Worm (Caenorhabditis elegans) whole organism, young adult: ENCODE data around the gene clec-123.

Experiments
- F10E7.11 ChIP-seq: sonication (generic microtip); optimal IDR thresholded peaks from 2 replicates; lab custom pipeline; 2017; ENCODE audit warnings: mild to moderate bottlenecking, missing genetic modification characterization, moderate library complexity, missing compliant biosample characterization
- F22D6.2 ChIP-seq: sonication (generic microtip); optimal IDR thresholded peaks from 2 replicates; lab custom pipeline; 2016; ENCODE audit warnings: mild to moderate bottlenecking, missing genetic modification characterization, missing compliant biosample characterization
- F23B12.7 ChIP-seq: sonication (generic microtip); optimal IDR thresholded peaks from 2 replicates; lab custom pipeline; 2017; ENCODE audit warnings: missing genetic modification characterization, mild to moderate bottlenecking, missing compliant biosample characterization, antibody characterized with exemption, moderate library complexity; ENCODE audit not compliant: insufficient read depth
- F37B4.10 ChIP-seq: fragments of 200-800 bp; sonication (Bioruptor generic); IDR thresholded peaks from 2 replicates; pipeline ENCODE4 v1.3.6; 2022; ENCODE audit warnings: missing genetic modification characterization, missing compliant biosample characterization
- F55B11.4 ChIP-seq: sonication (generic microtip); optimal IDR thresholded peaks from 2 replicates; lab custom pipeline; 2016; ENCODE audit warnings: missing compliant biosample characterization, missing genetic modification characterization, borderline replicate concordance; ENCODE audit not compliant: insufficient read depth
- T07F8.4 ChIP-seq: sonication (generic microtip); optimal IDR thresholded peaks from 2 replicates; lab custom pipeline; 2016; ENCODE audit warnings: mild to moderate bottlenecking, missing genetic modification characterization, moderate library complexity, missing compliant biosample characterization
- Y53F4B.3 ChIP-seq: fragments of 200-800 bp; sonication (Bioruptor generic); IDR thresholded peaks from 2 replicates; pipeline ENCODE4 v1.3.6; 2022; ENCODE audit warnings: missing genetic modification reagents, missing genetic modification characterization, missing compliant biosample characterization
- Y53G8AR.9 ChIP-seq: fragments of 200-800 bp; sonication (Bioruptor generic); conservative IDR thresholded peaks from 2 replicates; pipeline ENCODE4 v1.3.6; 2022; ENCODE audit warnings: missing genetic modification reagents, missing genetic modification characterization, missing compliant biosample characterization
- Y79H2A.3 ChIP-seq: fragments of 200-800 bp; sonication (Bioruptor generic); conservative IDR thresholded peaks from 2 replicates; pipeline ENCODE4 v1.3.6; 2022; ENCODE audit warnings: missing genetic modification reagents, missing genetic modification characterization, missing compliant biosample characterization
- Y95B8A.8 ChIP-seq: fragments of 200-800 bp; sonication (Bioruptor generic); IDR thresholded peaks from 2 replicates; pipeline ENCODE4 v1.3.6; 2022; ENCODE audit warnings: missing genetic modification reagents, missing genetic modification characterization, missing compliant biosample characterization
- akir-1 ChIP-seq: fragments of 200-800 bp; sonication (Bioruptor generic); optimal IDR thresholded peaks from 2 replicates; lab custom pipeline; 2018; ENCODE audit warnings: mild to moderate bottlenecking, missing genetic modification characterization, moderate library complexity, missing compliant biosample characterization
- ama-1 ChIP-seq, 3 experiments: fragments of 150-350 bp in 1 of 3; sonication (generic microtip) in 2 of 3; optimal IDR thresholded peaks; 2 replicates each; lab custom pipeline; 2014 to 2018; ENCODE audit warnings: missing biosample characterization in 2 of 3, missing genetic modification characterization in 2 of 3, missing genetic modification reagents in 2 of 3
- aptf-2 ChIP-seq: fragments of 200-800 bp; sonication (Bioruptor generic); conservative IDR thresholded peaks from 2 replicates; pipeline ENCODE4 v1.3.6; 2022; ENCODE audit warnings: missing genetic modification reagents, missing genetic modification characterization, missing compliant biosample characterization
- aptf-3 ChIP-seq: fragments of 200-800 bp; sonication (Bioruptor generic); IDR thresholded peaks from 2 replicates; pipeline ENCODE4 v1.3.6; 2022; ENCODE audit warnings: missing genetic modification characterization, missing compliant biosample characterization
- attf-3 ChIP-seq: fragments of 200-800 bp; sonication (Bioruptor generic); conservative IDR thresholded peaks from 2 replicates; pipeline ENCODE4 v1.3.6; 2022; ENCODE audit warnings: missing genetic modification reagents, missing genetic modification characterization, missing compliant biosample characterization
- cebp-1 ChIP-seq, 2 experiments: fragments of 200-800 bp in 1 of 2; sonication (Bioruptor generic) in 1 of 2; sonication (generic microtip) in 1 of 2; IDR thresholded peaks in 1 of 2; optimal IDR thresholded peaks in 1 of 2; 2 replicates each; pipeline versions ENCODE4 v1.3.6 to Lab custom; 2017 to 2022; ENCODE audit warnings: missing compliant biosample characterization in 2 of 2, missing genetic modification characterization in 2 of 2, mild to moderate bottlenecking in 1 of 2, missing genetic modification reagents in 1 of 2, moderate library complexity in 1 of 2
- ceh-27 ChIP-seq: fragments of 200-800 bp; sonication (Bioruptor generic); optimal IDR thresholded peaks from 2 replicates; lab custom pipeline; 2018; ENCODE audit warnings: mild to moderate bottlenecking, missing genetic modification characterization, moderate library complexity, missing compliant biosample characterization
- die-1 ChIP-seq: sonication (generic microtip); optimal IDR thresholded peaks from 2 replicates; lab custom pipeline; 2016; ENCODE audit warnings: missing genotype, mild to moderate bottlenecking, missing genetic modification characterization, missing compliant biosample characterization
- dox-1 ChIP-seq: fragments of 200-800 bp; sonication (Bioruptor generic); IDR thresholded peaks from 2 replicates; pipeline ENCODE4 v1.3.6; 2022; ENCODE audit warnings: missing genetic modification reagents, missing genetic modification characterization, missing compliant biosample characterization
- dpl-1 ChIP-seq: fragments of 150-350 bp; optimal IDR thresholded peaks from 2 replicates; lab custom pipeline; 2014; ENCODE audit warnings: missing biosample characterization, missing genetic modification reagents, missing genetic modification characterization
- egl-44 ChIP-seq: fragments of 200-800 bp; sonication (Bioruptor generic); IDR thresholded peaks from 2 replicates; pipeline ENCODE4 v1.3.6; 2022; ENCODE audit warnings: missing genetic modification reagents, missing genetic modification characterization, missing compliant biosample characterization
- ets-4 ChIP-seq: fragments of 200-800 bp; sonication (Bioruptor generic); optimal IDR thresholded peaks from 2 replicates; lab custom pipeline; 2018; ENCODE audit warnings: mild to moderate bottlenecking, missing genetic modification characterization, missing compliant biosample characterization
- hmg-20 ChIP-seq: fragments of 200-800 bp; sonication (Bioruptor generic); IDR thresholded peaks from 2 replicates; pipeline ENCODE4 v1.3.6; 2022; ENCODE audit warnings: missing genetic modification reagents, missing genetic modification characterization, missing compliant biosample characterization
- let-526 ChIP-seq: fragments of 200-800 bp; sonication (Bioruptor generic); IDR thresholded peaks from 2 replicates; pipeline ENCODE4 v1.3.6; 2022; ENCODE audit warnings: missing genetic modification reagents, missing genetic modification characterization, missing compliant biosample characterization
- lin-35 ChIP-seq, 3 experiments: fragments of 150-350 bp in 2 of 3; sonication (generic microtip) in 1 of 3; optimal IDR thresholded peaks; 2 replicates each; lab custom pipeline; 2014 to 2018; ENCODE audit warnings: missing biosample characterization in 3 of 3, missing genetic modification characterization in 3 of 3, missing genetic modification reagents in 3 of 3
- lir-1 ChIP-seq: fragments of 200-800 bp; sonication (Bioruptor generic); conservative IDR thresholded peaks from 2 replicates; pipeline ENCODE4 v1.3.6; 2022; ENCODE audit warnings: missing genetic modification reagents, missing genetic modification characterization, missing compliant biosample characterization
- madf-10 ChIP-seq: sonication (generic microtip); optimal IDR thresholded peaks from 2 replicates; lab custom pipeline; 2016; ENCODE audit warnings: mild to moderate bottlenecking, missing genetic modification characterization, missing compliant biosample characterization
- mxl-1 ChIP-seq: sonication (generic microtip); optimal IDR thresholded peaks from 2 replicates; lab custom pipeline; 2016; ENCODE audit warnings: missing genetic modification characterization, missing compliant biosample characterization
- nhr-120 ChIP-seq: fragments of 200-800 bp; sonication (Bioruptor generic); IDR thresholded peaks from 2 replicates; pipeline ENCODE4 v1.3.6; 2022; ENCODE audit warnings: missing genetic modification characterization, missing compliant biosample characterization
- nhr-179 ChIP-seq: sonication (generic microtip); optimal IDR thresholded peaks from 2 replicates; lab custom pipeline; 2016; ENCODE audit warnings: mild to moderate bottlenecking, missing genetic modification characterization, missing compliant biosample characterization
- nhr-27 ChIP-seq: fragments of 200-800 bp; sonication (Bioruptor generic); optimal IDR thresholded peaks from 2 replicates; lab custom pipeline; 2018; ENCODE audit warnings: mild to moderate bottlenecking, missing genetic modification characterization, moderate library complexity, missing compliant biosample characterization
- nhr-90 ChIP-seq: sonication (generic microtip); optimal IDR thresholded peaks from 2 replicates; lab custom pipeline; 2016; ENCODE audit warnings: missing genotype, mild to moderate bottlenecking, missing genetic modification characterization, missing compliant biosample characterization
- rpc-1 ChIP-seq, 2 experiments: fragments of 150-350 bp in 1 of 2; sonication (generic microtip) in 1 of 2; optimal IDR thresholded peaks; 2 replicates each; lab custom pipeline; 2014 to 2018; ENCODE audit warnings: missing biosample characterization in 1 of 2, missing genetic modification characterization in 1 of 2, missing genetic modification reagents in 1 of 2, missing genotype in 1 of 2
- tlf-1 ChIP-seq: fragments of 200-800 bp; sonication (Bioruptor generic); optimal IDR thresholded peaks from 2 replicates; lab custom pipeline; 2018; ENCODE audit warnings: mild to moderate bottlenecking, missing genetic modification characterization, missing compliant biosample characterization
- unc-62 ChIP-seq: fragments of 150-350 bp; optimal IDR thresholded peaks from 2 replicates; lab custom pipeline; 2014; ENCODE audit warnings: missing biosample characterization, missing genetic modification reagents, missing genetic modification characterization
- ztf-26 ChIP-seq: sonication (generic microtip); optimal IDR thresholded peaks from 2 replicates; lab custom pipeline; 2017; ENCODE audit warnings: missing genetic modification characterization, missing compliant biosample characterization
- ztf-3 ChIP-seq: fragments of 200-800 bp; sonication (Bioruptor generic); optimal IDR thresholded peaks from 2 replicates; lab custom pipeline; 2018; ENCODE audit warnings: mild to moderate bottlenecking, missing genetic modification characterization, missing compliant biosample characterization

The clec-123 gene

ce11 chrII:3067447-3067846, 46.6 kb upstream of the clec-123 start:
- TF ChIP-seq cebp-1 (GFP tag; IDR thresholded peaks at IDR 0.05; lab: Robert Waterston, UW) (no peak), cebp-1 (tag; optimal IDR thresholded peaks at IDR 0.05; lab: Kevin White, UChicago) (no peak), lin-35 (GFP tag; optimal IDR thresholded peaks at IDR 0.05; lab: Kevin White, UChicago) (no peak), ets-4 (no peak), Y53F4B.3 (no peak), Y53G8AR.9 (no peak), akir-1 (GFP tag; lab: Kevin White, UChicago) (no peak), T07F8.4 (tag; lab: Kevin White, UChicago) (no peak), let-526 (GFP tag; lab: Robert Waterston, UW) (no peak), F55B11.4 (tag; lab: Kevin White, UChicago) (no peak), Y79H2A.3 (GFP tag; lab: Robert Waterston, UW) (no peak), attf-3 (GFP tag; lab: Robert Waterston, UW) (no peak)

ce11 chrII:3067896-3068295, 46.1 kb upstream of the clec-123 start:
- no peak for TF ChIP-seq F10E7.11
- no peak for TF ChIP-seq F23B12.7
- no peak for TF ChIP-seq lir-1 (GFP tag; lab: Robert Waterston, UW)
- no peak for TF ChIP-seq nhr-90 (tag; lab: Kevin White, UChicago)
- no peak for TF ChIP-seq F55B11.4 (tag; lab: Kevin White, UChicago)
- no peak for TF ChIP-seq madf-10 (tag; lab: Kevin White, UChicago)
- no peak for TF ChIP-seq F37B4.10 (GFP tag; lab: Robert Waterston, UW)
- no peak for TF ChIP-seq nhr-179
- TF ChIP-seq ama-1 (optimal IDR thresholded peaks at IDR 0.05; lab: Kevin White, UChicago): no peak
- TF ChIP-seq ama-1 (GFP tag; optimal IDR thresholded peaks at IDR 0.05; lab: Kevin White, UChicago): no peak
- no peak for TF ChIP-seq aptf-3 (GFP tag; lab: Robert Waterston, UW)
- no peak for TF ChIP-seq tlf-1
- TF ChIP-seq rpc-1 (optimal IDR thresholded peaks at IDR 0.05; lab: Kevin White, UChicago): no peak
- no peak for TF ChIP-seq rpc-1 (tag; optimal IDR thresholded peaks at IDR 0.05; lab: Kevin White, UChicago)
- no peak for TF ChIP-seq nhr-27 (tag; lab: Kevin White, UChicago)
- no peak for TF ChIP-seq nhr-120 (GFP tag; lab: Robert Waterston, UW)
- TF ChIP-seq ets-4: no peak
- TF ChIP-seq dox-1 (GFP tag; lab: Robert Waterston, UW): no peak
- TF ChIP-seq hmg-20 (GFP tag; lab: Robert Waterston, UW): no peak
- no peak for TF ChIP-seq attf-3 (GFP tag; lab: Robert Waterston, UW)
- no peak for TF ChIP-seq mxl-1 (tag; lab: Kevin White, UChicago)

DNA sequence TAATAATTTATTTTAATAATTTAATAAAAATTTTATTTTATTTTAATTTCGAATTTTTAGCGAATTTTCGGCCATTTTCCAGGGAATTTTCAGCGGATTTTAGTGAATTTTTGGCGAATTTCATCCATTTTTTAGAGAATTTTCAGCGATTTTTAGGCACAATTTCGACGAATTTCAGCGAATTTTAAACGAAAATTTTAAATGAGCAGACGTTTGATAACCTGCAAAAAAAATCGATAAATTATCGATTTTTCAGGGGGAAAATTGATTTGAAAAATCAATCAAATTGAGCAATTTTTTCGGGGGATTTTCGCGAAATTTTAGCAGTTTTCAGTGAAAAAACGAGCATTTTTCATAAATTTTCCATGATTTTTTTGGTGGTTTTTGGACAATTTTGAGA, 45.4 kb upstream of the clec-123 start:
- no peak for TF ChIP-seq unc-62 (GFP tag; lab: Kevin White, UChicago)
- TF ChIP-seq F22D6.2 (tag; lab: Kevin White, UChicago): no peak
- no peak for TF ChIP-seq ztf-26 (tag; lab: Kevin White, UChicago)
- TF ChIP-seq ztf-3 (GFP tag; lab: Kevin White, UChicago): no peak
- no peak for TF ChIP-seq die-1
- no peak for TF ChIP-seq ceh-27 (GFP tag; lab: Kevin White, UChicago)
- no peak for TF ChIP-seq egl-44 (GFP tag; lab: Robert Waterston, UW)
- no peak for TF ChIP-seq dpl-1
- no peak for TF ChIP-seq aptf-2 (GFP tag; lab: Robert Waterston, UW)
- TF ChIP-seq Y95B8A.8 (GFP tag; lab: Robert Waterston, UW): no peak
